Fruit fly (Drosophila melanogaster) S2 (cell line): ENCODE measurements around the gene Dus3.

Experiments used
- CG8478 ChIP-seq: fragments of >200 bp; optimal IDR thresholded peaks from 2 replicates; lab custom pipeline; 2018
- CTCF ChIP-seq, 2 experiments: fragments of >200 bp; optimal IDR thresholded peaks; 2 replicates each; lab custom pipeline; 2018

Dus3 gene

dm6 chr2L:19758511-19759128 is at the start of gene Dus3, which contains the start of gene CG10628:
Gene Dus3, plus strand, starts transcription at chr2L:19758879.
Gene CG10628, minus strand, starts transcription at chr2L:19758615.
- TF ChIP-seq CG8478, result no peak
- TF ChIP-seq CTCF (optimal IDR thresholded peaks at IDR 0.05; lab: Kevin White, UChicago), result no peak

DNA sequence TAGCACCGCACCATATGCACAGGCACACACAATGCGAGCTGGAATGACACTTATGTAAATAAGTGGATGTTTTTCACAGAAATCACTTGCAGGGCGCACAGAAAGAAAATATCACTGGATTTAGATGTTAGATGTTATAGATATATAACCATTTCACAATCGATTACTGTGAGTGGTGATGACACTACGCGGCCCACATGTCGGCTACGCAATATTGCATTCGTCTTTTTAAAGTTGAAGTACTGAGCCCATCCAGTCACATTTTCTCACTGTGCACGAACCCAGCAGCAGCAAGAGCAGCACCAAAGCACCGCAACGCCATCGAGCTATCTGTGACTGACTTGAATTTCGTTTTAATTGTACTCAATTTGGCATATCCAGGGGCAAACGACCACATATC is 36.2 kb upstream of the Dus3 start:
- TF ChIP-seq CTCF (optimal IDR thresholded peaks at IDR 0.05; lab: Kevin White, UChicago) (no peak), CG8478 (no peak)

- TF ChIP-seq CG8478, result no peak
- TF ChIP-seq CTCF (optimal IDR thresholded peaks at IDR 0.05; lab: Kevin White, UChicago), result peak; percentile 46 to 50
These were observed 23.0 kb upstream of the Dus3 start, which contains the start of the genes CG10462 and Nf-YB for dm6 chr2L:19735635-19736109. Gene CG10462, minus strand, starts transcription at chr2L:19735980. Gene Nf-YB, plus strand, starts transcription at chr2L:19736044.

- TF ChIP-seq CG8478, result no peak
- TF ChIP-seq CTCF (optimal IDR thresholded peaks at IDR 0.05; lab: Kevin White, UChicago), result no peak
These were observed 8.1 kb upstream of the Dus3 start for dm6 chr2L:19750571-19750970.

dm6 chr2L:19755015-19755414 is 3.7 kb upstream of the Dus3 start:
- TF ChIP-seq CG8478 (no peak), CTCF (optimal IDR thresholded peaks at IDR 0.05; lab: Kevin White, UChicago) (no peak)

dm6 chr2L:19756040-19756439 is 2.6 kb upstream of the Dus3 start:
- TF ChIP-seq CG8478 (no peak), CTCF (optimal IDR thresholded peaks at IDR 0.05; lab: Kevin White, UChicago) (no peak)

DNA sequence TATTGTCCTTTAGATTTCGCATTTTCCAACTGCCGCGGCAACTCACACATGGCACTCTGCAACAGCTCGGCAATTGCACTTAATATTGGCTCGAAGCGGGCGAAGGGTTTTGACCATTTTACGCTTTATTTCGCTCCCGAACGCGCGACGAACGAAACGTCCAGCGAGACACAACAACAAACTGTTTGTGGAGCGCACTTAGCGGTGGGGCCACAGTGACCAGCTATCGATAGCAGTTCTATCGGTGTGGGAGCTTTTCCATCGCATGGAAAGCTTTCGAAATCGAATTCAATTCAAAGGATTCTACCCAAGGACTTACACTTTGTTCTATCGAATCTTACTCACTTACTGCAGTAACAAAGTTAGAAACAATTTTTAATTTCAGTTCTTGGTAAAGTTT is 2.0 kb upstream of the Dus3 start, which contains the start of gene CG10631:
Gene CG10631 (minus strand): TSS at position 189 of the 400 bp plus-strand sequence.
- TF ChIP-seq CG8478 (no peak), CTCF (optimal IDR thresholded peaks at IDR 0.05; lab: Kevin White, UChicago) (no peak)

dm6 chr2L:19763446-19763772 is 4.7 kb downstream of the Dus3 start:
- TF ChIP-seq CTCF (optimal IDR thresholded peaks at IDR 0.05; lab: Kevin White, UChicago) (no peak), CG8478 (no peak)

DNA sequence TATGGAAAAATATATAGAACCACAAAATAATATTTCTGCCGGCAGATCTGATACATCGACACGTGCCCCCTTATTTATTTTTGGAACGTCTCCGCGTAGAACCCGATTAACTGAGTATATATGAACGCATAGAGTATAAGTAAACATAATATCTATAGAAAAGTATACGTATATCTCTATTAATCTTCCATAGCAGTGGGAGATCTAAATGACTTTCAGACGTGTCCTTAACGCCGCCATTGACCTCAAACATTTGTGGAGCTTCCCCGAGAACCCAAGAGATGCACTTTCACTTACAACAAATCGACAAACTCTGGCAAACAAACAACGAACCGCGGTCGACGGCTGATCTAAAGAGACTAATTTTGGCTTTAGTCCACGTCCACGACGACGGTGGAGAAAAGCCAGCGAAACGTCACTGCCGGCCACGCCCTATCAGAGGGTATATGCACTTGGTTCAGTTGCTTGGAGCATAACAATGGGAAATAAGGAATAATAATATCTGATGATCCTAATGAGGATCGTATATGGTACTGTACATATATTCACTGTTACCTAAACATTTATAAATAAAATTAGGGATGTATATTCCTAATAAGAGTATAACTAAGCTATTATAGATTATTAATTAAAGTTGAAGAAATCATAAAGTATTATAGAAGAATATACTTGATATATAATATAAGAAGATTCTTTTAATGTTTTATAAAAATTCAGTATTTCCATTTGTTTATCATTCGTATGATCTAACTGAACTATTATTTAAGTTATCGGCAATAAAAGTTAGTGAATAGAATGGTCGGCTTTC is 5.3 kb downstream of the Dus3 start, which contains the start of gene fbp:
Gene fbp (minus strand): TSS at position 364 of the 808 bp plus-strand sequence.
- TF ChIP-seq CG8478, result no peak
- no peak for TF ChIP-seq CTCF (optimal IDR thresholded peaks at IDR 0.05; lab: Kevin White, UChicago)

- TF ChIP-seq CG8478 (no peak), CTCF (optimal IDR thresholded peaks at IDR 0.05; lab: Kevin White, UChicago) (no peak)
These were observed 6.0 kb downstream of the Dus3 start for dm6 chr2L:19764581-19765136.

- TF ChIP-seq CG8478, result no peak
- no peak for TF ChIP-seq CTCF (optimal IDR thresholded peaks at IDR 0.05; lab: Kevin White, UChicago)
These were observed 6.7 kb downstream of the Dus3 start for dm6 chr2L:19765406-19765805.

DNA sequence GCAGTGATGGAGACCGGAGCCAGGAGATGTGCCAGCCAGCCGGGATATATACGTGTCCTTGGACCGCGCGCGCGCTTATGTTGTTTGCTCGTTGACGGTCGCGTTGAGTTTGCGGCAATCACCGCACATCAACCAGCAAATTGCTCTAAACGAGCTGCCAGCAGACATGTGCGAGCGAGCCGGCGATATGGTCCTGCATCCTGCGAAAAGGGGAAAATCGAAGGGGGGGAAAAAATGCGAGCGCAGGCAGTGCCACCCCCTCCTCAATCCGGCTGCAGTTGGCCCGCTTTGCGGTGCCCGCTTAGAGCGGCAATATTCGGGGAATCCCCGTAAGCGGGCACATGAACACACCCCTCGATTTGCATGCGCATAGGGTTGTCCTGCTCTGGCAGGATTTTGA is 10.3 kb downstream of the Dus3 start, which contains the start of gene bsh:
Gene bsh (minus strand): TSS at position 101 of the 400 bp plus-strand sequence.
- TF ChIP-seq CTCF (optimal IDR thresholded peaks at IDR 0.05; lab: Kevin White, UChicago), result no peak
- TF ChIP-seq CG8478, result no peak

- TF ChIP-seq CTCF (optimal IDR thresholded peaks at IDR 0.05; lab: Kevin White, UChicago) (no peak), CG8478 (no peak)
These were observed 11.0 kb downstream of the Dus3 start for dm6 chr2L:19769703-19770102.

- TF ChIP-seq CG8478, result no peak
- TF ChIP-seq CTCF (optimal IDR thresholded peaks at IDR 0.05; lab: Kevin White, UChicago), result no peak
These were observed 15.6 kb downstream of the Dus3 start for dm6 chr2L:19774278-19774677.

DNA sequence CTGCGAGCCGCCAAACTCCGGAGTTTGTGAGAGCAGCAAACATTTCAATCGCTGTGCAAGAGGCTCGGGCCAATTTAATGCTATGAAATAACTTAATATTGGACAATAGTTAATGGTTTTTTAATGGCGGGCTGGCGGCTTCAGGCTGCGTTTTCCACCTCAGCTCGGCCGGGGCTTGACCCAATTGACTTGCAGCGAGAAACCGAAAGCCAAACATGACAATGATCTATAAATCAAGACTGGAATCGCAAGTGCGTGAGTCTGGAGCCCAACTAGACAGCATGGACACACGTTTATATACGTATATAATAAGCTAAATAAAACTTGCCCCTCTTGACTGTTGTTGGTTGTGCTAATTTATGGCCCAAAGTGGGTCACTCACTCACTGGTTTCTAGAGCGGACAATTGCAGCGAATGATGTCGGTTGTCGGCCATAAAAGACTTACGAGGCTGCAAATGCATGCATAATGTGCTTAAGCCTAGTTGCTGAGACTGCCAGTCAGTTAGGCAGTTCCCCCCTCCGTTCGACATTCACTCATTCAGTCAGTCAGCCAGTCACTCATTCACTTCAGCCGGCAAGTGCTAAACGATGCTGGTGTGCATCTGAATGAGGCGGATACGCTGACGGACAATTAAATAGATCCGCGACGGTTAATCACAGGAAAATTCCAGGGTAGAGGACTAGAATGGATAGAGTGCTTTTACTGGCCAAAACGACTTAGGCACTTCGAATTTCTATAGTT is 26.3 kb downstream of the Dus3 start:
- TF ChIP-seq CG8478, result no peak
- TF ChIP-seq CTCF (optimal IDR thresholded peaks at IDR 0.05; lab: Kevin White, UChicago), result no peak
